Worm (Caenorhabditis elegans) whole organism, L3 larva: Measurements from ENCODE around the gene sre-2.

Experiments
- R02D3.7 ChIP-seq: fragments of 150-350 bp; optimal IDR thresholded peaks from 2 replicates; lab custom pipeline; 2014; ENCODE audit warnings: missing biosample characterization, missing genetic modification characterization
- ZK546.5 ChIP-seq: sonication (generic microtip); optimal IDR thresholded peaks from 2 replicates; lab custom pipeline; 2017; ENCODE audit warnings: missing biosample characterization, missing genetic modification characterization
- aly-2 ChIP-seq: fragments of 150-350 bp; optimal IDR thresholded peaks from 2 replicates; lab custom pipeline; 2014; ENCODE audit warnings: missing biosample characterization, missing genetic modification characterization
- ama-1 ChIP-seq: fragments of 150-350 bp; optimal IDR thresholded peaks from 2 replicates; lab custom pipeline; 2018
- ceh-16 ChIP-seq: sonication (generic microtip); optimal IDR thresholded peaks from 2 replicates; lab custom pipeline; 2017; ENCODE audit warnings: missing biosample characterization, missing genetic modification characterization
- ceh-28 ChIP-seq: fragments of 150-350 bp; optimal IDR thresholded peaks from 2 replicates; lab custom pipeline; 2014; ENCODE audit warnings: missing biosample characterization, missing genetic modification reagents, missing genetic modification characterization
- ceh-82 ChIP-seq: fragments of 150-350 bp; optimal IDR thresholded peaks from 2 replicates; lab custom pipeline; 2014; ENCODE audit warnings: missing biosample characterization, missing genetic modification characterization
- ceh-9 ChIP-seq: sonication (generic microtip); optimal IDR thresholded peaks from 2 replicates; lab custom pipeline; 2018; ENCODE audit warnings: missing biosample characterization, missing genetic modification characterization
- daf-12 ChIP-seq: fragments of 150-350 bp; optimal IDR thresholded peaks from 2 replicates; lab custom pipeline; 2014; ENCODE audit warnings: missing biosample characterization, missing genetic modification reagents, missing genetic modification characterization
- egl-27 ChIP-seq: sonication (generic microtip); optimal IDR thresholded peaks from 4 replicates; lab custom pipeline; 2017; ENCODE audit warnings: missing biosample characterization, missing genetic modification reagents, missing genetic modification characterization
- egl-5 ChIP-seq: fragments of 150-350 bp; optimal IDR thresholded peaks from 2 replicates; lab custom pipeline; 2017; ENCODE audit warnings: missing biosample characterization, missing genetic modification reagents, missing genetic modification characterization, inconsistent platforms
- elt-1 ChIP-seq: fragments of 150-350 bp; optimal IDR thresholded peaks from 2 replicates; lab custom pipeline; 2014; ENCODE audit warnings: missing biosample characterization, missing genetic modification characterization
- elt-2 ChIP-seq: sonication (generic microtip); optimal IDR thresholded peaks from 2 replicates; lab custom pipeline; 2016; ENCODE audit warnings: missing genetic modification reagents, mild to moderate bottlenecking, missing genetic modification characterization, missing compliant biosample characterization
- elt-3 ChIP-seq, 3 experiments: fragments of 150-350 bp in 1 of 3; sonication (generic microtip) in 2 of 3; optimal IDR thresholded peaks; 2 replicates in 2 of 3; 4 replicates in 1 of 3; lab custom pipeline; 2014 to 2017; ENCODE audit warnings: missing biosample characterization in 3 of 3, missing genetic modification characterization in 3 of 3
- eor-1 ChIP-seq, 2 experiments: fragments of 150-350 bp; optimal IDR thresholded peaks; 2 replicates each; lab custom pipeline; 2014 to 2018; ENCODE audit warnings: missing biosample characterization in 2 of 2, missing genetic modification characterization in 2 of 2
- fkh-10 ChIP-seq: sonication (generic microtip); optimal IDR thresholded peaks from 2 replicates; lab custom pipeline; 2017; ENCODE audit warnings: missing biosample characterization, missing genetic modification reagents, missing genetic modification characterization
- fkh-2 ChIP-seq: fragments of 150-350 bp; optimal IDR thresholded peaks from 2 replicates; lab custom pipeline; 2014; ENCODE audit warnings: missing biosample characterization, missing genetic modification reagents, missing genetic modification characterization
- fos-1 ChIP-seq: fragments of 150-350 bp; optimal IDR thresholded peaks from 2 replicates; lab custom pipeline; 2014; ENCODE audit warnings: missing biosample characterization, missing genetic modification characterization
- hmg-11 ChIP-seq: sonication (generic microtip); optimal IDR thresholded peaks from 2 replicates; lab custom pipeline; 2016; ENCODE audit warnings: missing genetic modification characterization, missing compliant biosample characterization
- jun-1 ChIP-seq: fragments of 150-350 bp; optimal IDR thresholded peaks from 2 replicates; lab custom pipeline; 2014; ENCODE audit warnings: missing biosample characterization, missing genetic modification reagents, missing genetic modification characterization
- lin-15B ChIP-seq: fragments of 150-350 bp; optimal IDR thresholded peaks from 2 replicates; lab custom pipeline; 2014; ENCODE audit warnings: missing biosample characterization, missing genetic modification characterization
- lin-39 ChIP-seq: fragments of 150-350 bp; optimal IDR thresholded peaks from 2 replicates; lab custom pipeline; 2018; ENCODE audit warnings: missing biosample characterization, missing genetic modification reagents, missing genetic modification characterization
- lsy-12 ChIP-seq: sonication (generic microtip); optimal IDR thresholded peaks from 2 replicates; lab custom pipeline; 2016; ENCODE audit warnings: mild to moderate bottlenecking, missing genetic modification characterization, missing compliant biosample characterization
- mdl-1 ChIP-seq: fragments of 150-350 bp; optimal IDR thresholded peaks from 2 replicates; lab custom pipeline; 2014; ENCODE audit warnings: missing biosample characterization, missing genetic modification characterization
- mml-1 ChIP-seq: fragments of 150-350 bp; sonication (generic microtip); optimal IDR thresholded peaks from 3 replicates; lab custom pipeline; 2014; ENCODE audit warnings: missing biosample characterization, missing genetic modification characterization
- nfya-1 ChIP-seq: sonication (generic microtip); optimal IDR thresholded peaks from 2 replicates; lab custom pipeline; 2017; ENCODE audit warnings: missing genetic modification characterization, mild to moderate bottlenecking, missing compliant biosample characterization, antibody characterized with exemption, moderate library complexity; ENCODE audit not compliant: insufficient read depth
- nhr-23 ChIP-seq: fragments of 150-350 bp; optimal IDR thresholded peaks from 2 replicates; lab custom pipeline; 2014; ENCODE audit warnings: missing biosample characterization, missing genetic modification reagents, missing genetic modification characterization
- nhr-237 ChIP-seq: fragments of 150-350 bp; optimal IDR thresholded peaks from 2 replicates; lab custom pipeline; 2014; ENCODE audit warnings: missing biosample characterization, missing genetic modification characterization
- nhr-25 ChIP-seq: sonication (generic microtip); optimal IDR thresholded peaks from 2 replicates; lab custom pipeline; 2017; ENCODE audit warnings: missing biosample characterization, missing genetic modification characterization
- nhr-28 ChIP-seq: fragments of 150-350 bp; optimal IDR thresholded peaks from 2 replicates; lab custom pipeline; 2014; ENCODE audit warnings: missing biosample characterization, missing genetic modification characterization
- nhr-43 ChIP-seq: sonication (generic microtip); optimal IDR thresholded peaks from 2 replicates; lab custom pipeline; 2016; ENCODE audit warnings: mild to moderate bottlenecking, missing genetic modification characterization, missing compliant biosample characterization; ENCODE audit not compliant: poor library complexity, severe bottlenecking
- nhr-76 ChIP-seq: fragments of 150-350 bp; sonication (generic microtip); optimal IDR thresholded peaks from 5 replicates; lab custom pipeline; 2014; ENCODE audit warnings: missing biosample characterization, missing genetic modification characterization
- nhr-77 ChIP-seq: fragments of 150-350 bp; optimal IDR thresholded peaks from 2 replicates; lab custom pipeline; 2014; ENCODE audit warnings: missing biosample characterization, missing genetic modification characterization
- pha-4 ChIP-seq: fragments of 150-350 bp; optimal IDR thresholded peaks from 2 replicates; lab custom pipeline; 2014; ENCODE audit warnings: missing biosample characterization, missing genetic modification reagents, missing genetic modification characterization
- pqm-1 ChIP-seq: fragments of 150-350 bp; optimal IDR thresholded peaks from 2 replicates; lab custom pipeline; 2017; ENCODE audit warnings: missing biosample characterization, missing genetic modification characterization, inconsistent platforms
- sea-2 ChIP-seq: fragments of 150-350 bp; sonication (generic microtip); optimal IDR thresholded peaks from 4 replicates; lab custom pipeline; 2014; ENCODE audit warnings: missing biosample characterization, missing genetic modification reagents, missing genetic modification characterization
- skn-1 ChIP-seq: fragments of 150-350 bp; optimal IDR thresholded peaks from 2 replicates; lab custom pipeline; 2014; ENCODE audit warnings: missing biosample characterization, missing genetic modification characterization
- snpc-4 ChIP-seq: fragments of 150-350 bp; optimal IDR thresholded peaks from 2 replicates; lab custom pipeline; 2014; ENCODE audit warnings: missing biosample characterization, missing genetic modification characterization
- tbx-2 ChIP-seq: sonication (generic microtip); optimal IDR thresholded peaks from 2 replicates; lab custom pipeline; 2016; ENCODE audit warnings: mild to moderate bottlenecking, missing genetic modification characterization, missing compliant biosample characterization
- unc-39 ChIP-seq: sonication (generic microtip); optimal IDR thresholded peaks from 4 replicates; lab custom pipeline; 2017; ENCODE audit warnings: missing biosample characterization, missing genetic modification characterization
- unc-62 ChIP-seq: fragments of 150-350 bp; sonication (generic microtip); optimal IDR thresholded peaks from 4 replicates; lab custom pipeline; 2014; ENCODE audit warnings: missing biosample characterization, missing genetic modification reagents, missing genetic modification characterization
- zag-1 ChIP-seq: fragments of 150-350 bp; optimal IDR thresholded peaks from 2 replicates; lab custom pipeline; 2014; ENCODE audit warnings: missing biosample characterization, missing genetic modification characterization
- ztf-11 ChIP-seq: fragments of 150-350 bp; optimal IDR thresholded peaks from 2 replicates; lab custom pipeline; 2014; ENCODE audit warnings: missing biosample characterization, missing genetic modification characterization
- ztf-4 ChIP-seq: fragments of 150-350 bp; optimal IDR thresholded peaks from 2 replicates; lab custom pipeline; 2014; ENCODE audit warnings: missing biosample characterization, missing genetic modification characterization

sre-2 gene

DNA sequence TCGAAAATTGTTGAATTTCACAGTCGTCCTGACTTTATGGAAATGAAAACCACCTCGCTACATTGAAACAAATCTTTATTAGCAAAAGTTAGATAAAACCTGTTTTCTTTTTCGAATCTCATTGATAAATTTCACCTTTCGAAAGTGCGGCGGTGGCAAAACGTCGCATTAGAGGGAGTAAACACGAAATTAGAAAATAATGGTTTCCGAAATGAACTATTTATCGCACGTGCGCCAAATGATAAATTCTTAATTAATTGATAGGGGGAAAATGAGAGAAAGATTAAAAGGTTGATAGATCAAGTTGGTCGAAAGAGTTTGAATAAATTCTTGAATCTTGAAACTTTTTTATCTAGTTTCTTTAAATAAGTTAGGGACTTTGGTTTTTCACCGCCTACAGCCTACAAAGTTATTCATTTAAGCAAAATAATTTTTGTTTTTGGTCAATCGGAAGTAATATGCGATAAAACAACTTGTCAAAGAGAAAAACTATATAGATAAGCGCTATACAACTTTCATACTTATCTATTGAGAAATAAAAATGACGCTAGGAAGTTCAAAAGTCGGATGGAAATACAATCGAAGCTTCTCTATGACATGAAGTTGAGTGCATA, 30.8 kb downstream of the sre-2 start:
- TF ChIP-seq nhr-77 (tag; lab: Kevin White, UChicago) (no peak), hmg-11 (tag; lab: Kevin White, UChicago) (no peak), ama-1 (no peak), nfya-1 (no peak), snpc-4 (tag; lab: Kevin White, UChicago) (no peak), daf-12 (tag; lab: Kevin White, UChicago) (no peak), pqm-1 (peak; percentile 32), fkh-10 (no peak), ceh-16 (no peak), mml-1 (tag; lab: Kevin White, UChicago) (no peak), nhr-43 (tag; lab: Kevin White, UChicago) (peak; percentile 38), R02D3.7 (tag; lab: Kevin White, UChicago) (no peak), nhr-23 (tag; lab: Kevin White, UChicago) (peak; percentile 7), elt-2 (peak; percentile 72), tbx-2 (tag; lab: Kevin White, UChicago) (no peak), eor-1 (tag; optimal IDR thresholded peaks at IDR 0.05; lab: Kevin White, UChicago) (no peak), fos-1 (tag; lab: Kevin White, UChicago) (no peak), jun-1 (tag; lab: Kevin White, UChicago) (no peak), egl-27 (tag; lab: Kevin White, UChicago) (no peak)

ce11 chrII:8065985-8066384, 36.0 kb downstream of the sre-2 start, which contains the start of gene pdha-1:
Gene pdha-1 (plus strand): TSS chrII:8066285.
- no peak for TF ChIP-seq eor-1 (tag; optimal IDR thresholded peaks at IDR 0.05; lab: Kevin White, UChicago)
- no peak for TF ChIP-seq elt-3 (tag; optimal IDR thresholded peaks at IDR 0.05; lab: Kevin White, UChicago)
- no peak for TF ChIP-seq nhr-28 (tag; lab: Kevin White, UChicago)
- no peak for TF ChIP-seq egl-27 (tag; lab: Kevin White, UChicago)
- no peak for TF ChIP-seq nhr-43 (tag; lab: Kevin White, UChicago)
- TF ChIP-seq ceh-82 (tag; lab: Kevin White, UChicago): no peak
- no peak for TF ChIP-seq nhr-25 (tag; lab: Kevin White, UChicago)
- no peak for TF ChIP-seq skn-1
- TF ChIP-seq egl-5 (tag; lab: Kevin White, UChicago): no peak
- no peak for TF ChIP-seq mml-1 (tag; lab: Kevin White, UChicago)
- TF ChIP-seq zag-1 (tag; lab: Kevin White, UChicago): no peak
- TF ChIP-seq hmg-11 (tag; lab: Kevin White, UChicago): no peak
- no peak for TF ChIP-seq daf-12 (tag; lab: Kevin White, UChicago)
- TF ChIP-seq lin-15B (tag; lab: Kevin White, UChicago): no peak
- no peak for TF ChIP-seq R02D3.7 (tag; lab: Kevin White, UChicago)
- no peak for TF ChIP-seq ztf-11

DNA sequence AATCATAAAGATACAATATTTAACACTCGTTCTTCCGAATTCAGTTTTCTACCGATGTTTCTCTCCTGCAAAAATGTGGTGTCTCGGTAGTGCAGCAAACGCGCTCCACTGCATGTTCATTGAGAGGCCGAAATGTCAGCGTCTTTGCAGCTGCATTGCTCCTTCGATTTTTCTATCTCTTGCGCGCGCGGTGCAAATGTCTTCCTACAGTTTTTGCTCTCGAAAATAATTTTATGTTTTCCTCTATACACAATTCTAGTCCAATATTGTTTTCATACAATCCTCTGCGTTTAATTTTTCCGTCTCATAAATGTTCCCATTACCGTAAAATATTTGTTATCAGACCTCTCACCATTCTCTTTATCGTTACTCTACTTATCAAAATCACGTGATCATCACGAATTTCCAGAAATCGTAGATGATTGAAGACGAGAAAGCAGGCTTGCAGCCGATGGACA, 39.6 kb downstream of the sre-2 start, which contains the start of gene ufd-2:
Gene ufd-2 (plus strand): TSS at position 408 of the 458 bp plus-strand sequence.
- TF ChIP-seq aly-2 (tag; lab: Kevin White, UChicago) (no peak), lin-39 (tag; lab: Kevin White, UChicago) (peak; percentile 83), ztf-4 (tag; lab: Kevin White, UChicago) (no peak), pha-4 (tag; lab: Kevin White, UChicago) (peak; percentile 82), elt-1 (tag; lab: Kevin White, UChicago) (no peak), zag-1 (tag; lab: Kevin White, UChicago) (no peak), ceh-28 (no peak), skn-1 (peak; percentile 77), nhr-77 (tag; lab: Kevin White, UChicago) (no peak), ceh-16 (no peak), lin-15B (tag; lab: Kevin White, UChicago) (peak; percentile 96), nhr-237 (tag; lab: Kevin White, UChicago) (no peak), egl-27 (tag; lab: Kevin White, UChicago) (no peak), jun-1 (tag; lab: Kevin White, UChicago) (peak; percentile 32), R02D3.7 (tag; lab: Kevin White, UChicago) (peak; percentile 42), nhr-25 (tag; lab: Kevin White, UChicago) (peak; percentile 80), ama-1 (no peak), lsy-12 (tag; lab: Kevin White, UChicago) (peak; percentile 23), hmg-11 (tag; lab: Kevin White, UChicago) (peak; percentile 22), nfya-1 (peak; percentile 75), nhr-76 (no peak), egl-5 (tag; lab: Kevin White, UChicago) (peak; percentile 9), sea-2 (GFP tag; lab: Kevin White, UChicago) (no peak), nhr-28 (tag; lab: Kevin White, UChicago) (no peak), ztf-11 (no peak), daf-12 (tag; lab: Kevin White, UChicago) (no peak), elt-2 (peak; percentile 81), unc-39 (no peak), fkh-2 (no peak), mml-1 (tag; lab: Kevin White, UChicago) (no peak), elt-3 (tag; optimal IDR thresholded peaks at IDR 0.05; lab: Kevin White, UChicago) (no peak), ZK546.5 (tag; lab: Kevin White, UChicago) (no peak), mdl-1 (no peak), snpc-4 (tag; lab: Kevin White, UChicago) (peak; percentile 68), tbx-2 (tag; lab: Kevin White, UChicago) (no peak), eor-1 (tag; optimal IDR thresholded peaks at IDR 0.05; lab: Kevin White, UChicago) (no peak), fkh-10 (no peak), ceh-9 (no peak), unc-62 (GFP tag; lab: Kevin White, UChicago) (no peak), nhr-23 (tag; lab: Kevin White, UChicago) (no peak)
